Fruit fly (Drosophila melanogaster): ENCODE measurements around the gene Scsalpha1.

The Scsalpha1 gene

dm6 chr3L:3824790-3825484 lies 10.9 kb downstream of the Scsalpha1 start, which contains the start of gene Rdh (continued):
- TF ChIP-seq Dfd (GFP tag; optimal IDR thresholded peaks at IDR 0.05) (no peak), Ets65A (GFP tag) (peak; percentile 9), bbx (GFP tag; IDR thresholded peaks at IDR 0.05; ENCODE audit: partially characterized antibody) (no peak), CG12769 (tag; optimal IDR thresholded peaks at IDR 0.05) (no peak), HLH54F (GFP tag; optimal IDR thresholded peaks at IDR 0.05) (peak; percentile 34), chif (GFP tag; optimal IDR thresholded peaks at IDR 0.05) (peak; percentile 12 to 55), Dref (GFP tag; IDR thresholded peaks at IDR 0.05) (no peak), gcm2 (GFP tag; optimal IDR thresholded peaks at IDR 0.05) (no peak), CG2202 (tag; optimal IDR thresholded peaks at IDR 0.05) (peak; percentile 45), tin (GFP tag; optimal IDR thresholded peaks at IDR 0.05) (peak; percentile 71), sd (tag; optimal IDR thresholded peaks at IDR 0.05) (peak; percentile 39), cato (GFP tag; optimal IDR thresholded peaks at IDR 0.05; ENCODE audit: borderline replicate concordance) (peak; percentile 33), CG16813 (GFP tag; IDR thresholded peaks at IDR 0.05; ENCODE audit: partially characterized antibody) (no peak), mirr (GFP tag; optimal IDR thresholded peaks at IDR 0.05) (peak; percentile 34), CG10431 (GFP tag; optimal IDR thresholded peaks at IDR 0.05) (peak; percentile 51), CG3281 (GFP tag; optimal IDR thresholded peaks at IDR 0.05) (peak; percentile 87), CG15601 (tag; optimal IDR thresholded peaks at IDR 0.05) (peak; percentile 70), Xbp1 (GFP tag; optimal IDR thresholded peaks at IDR 0.05) (peak; percentile 80), phol (tag; optimal IDR thresholded peaks at IDR 0.05) (peak; percentile 81), ac (GFP tag; optimal IDR thresholded peaks at IDR 0.05) (no peak), Dip2 (GFP tag; IDR thresholded peaks at IDR 0.05) (no peak), wor (GFP tag; IDR thresholded peaks at IDR 0.05) (peak; percentile 45), CG13624 (GFP tag; optimal IDR thresholded peaks at IDR 0.05) (no peak), CG15073 (GFP tag; optimal IDR thresholded peaks at IDR 0.05) (no peak), BtbVII (GFP tag; optimal IDR thresholded peaks at IDR 0.05) (peak; percentile 85), her (GFP tag; optimal IDR thresholded peaks at IDR 0.05) (no peak), Xrp1 (GFP tag; IDR thresholded peaks at IDR 0.05) (peak; percentile 82), CG4617 (GFP tag; optimal IDR thresholded peaks at IDR 0.05; ENCODE audit: borderline replicate concordance) (no peak), disco-r (GFP tag; optimal IDR thresholded peaks at IDR 0.05) (no peak), CG6175 (GFP tag; IDR thresholded peaks at IDR 0.05) (no peak), CG9727 (GFP tag; optimal IDR thresholded peaks at IDR 0.05) (peak; percentile 85), scrt (GFP tag; optimal IDR thresholded peaks at IDR 0.05) (peak; percentile 81), Atf-2 (GFP tag; optimal IDR thresholded peaks at IDR 0.05) (no peak), CG12236 (GFP tag; optimal IDR thresholded peaks at IDR 0.05) (no peak), CG5245 (GFP tag; optimal IDR thresholded peaks at IDR 0.05) (peak; percentile 9), caup (GFP tag; optimal IDR thresholded peaks at IDR 0.05; ENCODE audit: severe bottlenecking) (peak; percentile 84), Mrtf (GFP tag; IDR thresholded peaks at IDR 0.05) (peak; percentile 52; the same call in 1 of the 3 replicates), run (tag; optimal IDR thresholded peaks at IDR 0.05) (peak; percentile 57), Nf-YB (GFP tag; optimal IDR thresholded peaks at IDR 0.05) (peak; percentile 60), Hsf (GFP tag; optimal IDR thresholded peaks at IDR 0.05) (peak; percentile 69), Drgx (GFP tag; IDR thresholded peaks at IDR 0.05) (0 out of 2 replicates have a peak, but pooled peaks have one; percentile 8), CG4820 (GFP tag; optimal IDR thresholded peaks at IDR 0.05) (peak; percentile 71), CG7928 (GFP tag; optimal IDR thresholded peaks at IDR 0.05) (peak; percentile 14), zen (tag; optimal IDR thresholded peaks at IDR 0.05) (peak; percentile 61), salm (tag; optimal IDR thresholded peaks at IDR 0.05) (peak; percentile 64), fu2 (GFP tag; optimal IDR thresholded peaks at IDR 0.05) (no peak), CG9876 (GFP tag; optimal IDR thresholded peaks at IDR 0.05) (no peak), Ravus (GFP tag; IDR thresholded peaks at IDR 0.05) (peak; percentile 23), CG32532 (GFP tag; IDR thresholded peaks at IDR 0.05) (peak; percentile 49; the same call in 1 of the 2 replicates), CG14860 (GFP tag; IDR thresholded peaks at IDR 0.05; ENCODE audit: partially characterized antibody) (no peak)

All from whole organism, embryonic.